Worm (Caenorhabditis elegans) whole organism, young adult: ENCODE measurements around the gene F54F7.6.

ENCODE experiments used
- B0019.2 ChIP-seq: fragments of 200-800 bp; sonication (Bioruptor generic); conservative IDR thresholded peaks from 2 replicates; pipeline ENCODE4 v1.3.6; 2022; ENCODE audit warnings: missing genetic modification reagents, missing genetic modification characterization, missing compliant biosample characterization
- B0035.1 ChIP-seq: sonication (generic microtip); optimal IDR thresholded peaks from 2 replicates; lab custom pipeline; 2016; ENCODE audit warnings: missing genetic modification characterization, mild to moderate bottlenecking, missing compliant biosample characterization, missing genotype, missing genetic modification reagents
- C17E4.6 ChIP-seq: fragments of 200-800 bp; sonication (Bioruptor generic); IDR thresholded peaks from 2 replicates; pipeline ENCODE4 v1.3.6; 2022; ENCODE audit warnings: missing genetic modification reagents, missing genetic modification characterization, missing compliant biosample characterization
- F57A8.1 ChIP-seq: fragments of 200-800 bp; sonication (Bioruptor generic); optimal IDR thresholded peaks from 2 replicates; lab custom pipeline; 2018; ENCODE audit warnings: mild to moderate bottlenecking, missing genetic modification characterization, moderate library complexity, missing compliant biosample characterization
- T07F8.4 ChIP-seq: sonication (generic microtip); optimal IDR thresholded peaks from 2 replicates; lab custom pipeline; 2016; ENCODE audit warnings: mild to moderate bottlenecking, missing genetic modification characterization, moderate library complexity, missing compliant biosample characterization
- Y53F4B.3 ChIP-seq: fragments of 200-800 bp; sonication (Bioruptor generic); IDR thresholded peaks from 2 replicates; pipeline ENCODE4 v1.3.6; 2022; ENCODE audit warnings: missing genetic modification reagents, missing genetic modification characterization, missing compliant biosample characterization
- Y79H2A.3 ChIP-seq: fragments of 200-800 bp; sonication (Bioruptor generic); conservative IDR thresholded peaks from 2 replicates; pipeline ENCODE4 v1.3.6; 2022; ENCODE audit warnings: missing genetic modification reagents, missing genetic modification characterization, missing compliant biosample characterization
- Y95B8A.8 ChIP-seq: fragments of 200-800 bp; sonication (Bioruptor generic); IDR thresholded peaks from 2 replicates; pipeline ENCODE4 v1.3.6; 2022; ENCODE audit warnings: missing genetic modification reagents, missing genetic modification characterization, missing compliant biosample characterization
- akir-1 ChIP-seq: fragments of 200-800 bp; sonication (Bioruptor generic); optimal IDR thresholded peaks from 2 replicates; lab custom pipeline; 2018; ENCODE audit warnings: mild to moderate bottlenecking, missing genetic modification characterization, moderate library complexity, missing compliant biosample characterization
- aptf-2 ChIP-seq: fragments of 200-800 bp; sonication (Bioruptor generic); conservative IDR thresholded peaks from 2 replicates; pipeline ENCODE4 v1.3.6; 2022; ENCODE audit warnings: missing genetic modification reagents, missing genetic modification characterization, missing compliant biosample characterization
- athp-1 ChIP-seq: sonication (generic microtip); optimal IDR thresholded peaks from 2 replicates; lab custom pipeline; 2017; ENCODE audit warnings: mild to moderate bottlenecking, missing genetic modification characterization, missing compliant biosample characterization
- ccch-3 ChIP-seq: fragments of 200-800 bp; sonication (Bioruptor generic); optimal IDR thresholded peaks from 2 replicates; lab custom pipeline; 2018; ENCODE audit warnings: mild to moderate bottlenecking, missing genetic modification characterization, missing compliant biosample characterization
- ceh-40 ChIP-seq: fragments of 200-800 bp; sonication (Bioruptor generic); IDR thresholded peaks from 2 replicates; pipeline ENCODE4 v1.3.6; 2022; ENCODE audit warnings: missing genetic modification characterization, missing compliant biosample characterization
- die-1 ChIP-seq: sonication (generic microtip); optimal IDR thresholded peaks from 2 replicates; lab custom pipeline; 2016; ENCODE audit warnings: missing genotype, mild to moderate bottlenecking, missing genetic modification characterization, missing compliant biosample characterization
- dpff-1 ChIP-seq: sonication (generic microtip); optimal IDR thresholded peaks from 2 replicates; lab custom pipeline; 2017; ENCODE audit warnings: mild to moderate bottlenecking, missing genetic modification characterization, missing compliant biosample characterization
- egl-44 ChIP-seq: fragments of 200-800 bp; sonication (Bioruptor generic); IDR thresholded peaks from 2 replicates; pipeline ENCODE4 v1.3.6; 2022; ENCODE audit warnings: missing genetic modification reagents, missing genetic modification characterization, missing compliant biosample characterization
- hlh-12 ChIP-seq: sonication (generic microtip); optimal IDR thresholded peaks from 2 replicates; lab custom pipeline; 2016; ENCODE audit warnings: missing genetic modification characterization, missing compliant biosample characterization
- hmg-1.2 ChIP-seq: fragments of 200-800 bp; sonication (Bioruptor generic); IDR thresholded peaks from 2 replicates; pipeline ENCODE4 v1.3.6; 2022; ENCODE audit warnings: missing genetic modification reagents, missing genetic modification characterization, missing compliant biosample characterization
- let-607 ChIP-seq, 2 experiments: fragments of 200-800 bp in 1 of 2; sonication (Bioruptor generic) in 1 of 2; sonication (generic microtip) in 1 of 2; optimal IDR thresholded peaks; 2 replicates each; lab custom pipeline; 2016 to 2018; ENCODE audit warnings: mild to moderate bottlenecking in 2 of 2, missing compliant biosample characterization in 2 of 2, missing genetic modification characterization in 2 of 2, moderate library complexity in 2 of 2, missing genotype in 1 of 2
- lsl-1 ChIP-seq: fragments of 200-800 bp; sonication (Bioruptor generic); optimal IDR thresholded peaks from 2 replicates; lab custom pipeline; 2018; ENCODE audit warnings: mild to moderate bottlenecking, missing genetic modification characterization, moderate library complexity, missing compliant biosample characterization
- madf-3 ChIP-seq: fragments of 200-800 bp; sonication (Bioruptor generic); IDR thresholded peaks from 2 replicates; pipeline ENCODE4 v1.3.6; 2022; ENCODE audit warnings: missing genetic modification reagents, missing genetic modification characterization, missing compliant biosample characterization
- madf-6 ChIP-seq: fragments of 200-800 bp; sonication (Bioruptor generic); IDR thresholded peaks from 2 replicates; pipeline ENCODE4 v1.3.6; 2022; ENCODE audit warnings: missing genetic modification reagents, missing genetic modification characterization, missing compliant biosample characterization
- mel-28 ChIP-seq: sonication (generic microtip); optimal IDR thresholded peaks from 2 replicates; lab custom pipeline; 2016; ENCODE audit warnings: borderline replicate concordance, mild to moderate bottlenecking, missing genetic modification characterization, missing compliant biosample characterization
- mes-4 ChIP-seq: sonication (generic microtip); optimal IDR thresholded peaks from 2 replicates; lab custom pipeline; 2016; ENCODE audit warnings: missing genotype, missing genetic modification characterization, missing compliant biosample characterization
- nfyb-1 ChIP-seq: fragments of 200-800 bp; sonication (Bioruptor generic); IDR thresholded peaks from 2 replicates; pipeline ENCODE4 v1.3.6; 2022; ENCODE audit warnings: missing genetic modification reagents, missing genetic modification characterization, missing compliant biosample characterization
- nhr-80 ChIP-seq: sonication (generic microtip); optimal IDR thresholded peaks from 2 replicates; lab custom pipeline; 2016; ENCODE audit warnings: missing genetic modification characterization, missing compliant biosample characterization
- pbrm-1 ChIP-seq: fragments of 200-800 bp; sonication (Bioruptor generic); IDR thresholded peaks from 2 replicates; pipeline ENCODE4 v1.3.6; 2022; ENCODE audit warnings: missing genetic modification reagents, missing genetic modification characterization, missing compliant biosample characterization
- pha-4 ChIP-seq: fragments of 150-350 bp; sonication (generic microtip); optimal IDR thresholded peaks from 2 replicates; lab custom pipeline; 2014; ENCODE audit warnings: missing biosample characterization, missing genetic modification reagents, missing genetic modification characterization
- rcor-1 ChIP-seq: fragments of 200-800 bp; sonication (Bioruptor generic); IDR thresholded peaks from 2 replicates; pipeline ENCODE4 v1.3.6; 2022; ENCODE audit warnings: missing genetic modification reagents, missing genetic modification characterization, missing compliant biosample characterization
- snpc-1.3 ChIP-seq: sonication (generic microtip); optimal IDR thresholded peaks from 2 replicates; lab custom pipeline; 2017; ENCODE audit warnings: missing genetic modification characterization, mild to moderate bottlenecking, missing compliant biosample characterization, antibody characterized with exemption, moderate library complexity, missing genotype, missing genetic modification reagents; ENCODE audit not compliant: insufficient read depth
- snpc-3.4 ChIP-seq: sonication (generic microtip); optimal IDR thresholded peaks from 2 replicates; lab custom pipeline; 2017; ENCODE audit warnings: missing genetic modification characterization, mild to moderate bottlenecking, missing compliant biosample characterization, antibody characterized with exemption, moderate library complexity, missing genotype, missing genetic modification reagents
- somi-1 ChIP-seq: fragments of 200-800 bp; sonication (Bioruptor generic); optimal IDR thresholded peaks from 2 replicates; lab custom pipeline; 2018; ENCODE audit warnings: mild to moderate bottlenecking, missing genetic modification characterization, missing compliant biosample characterization
- tbp1 ChIP-seq: fragments of 200-800 bp; sonication (Bioruptor generic); optimal IDR thresholded peaks from 2 replicates; lab custom pipeline; 2018; ENCODE audit warnings: mild to moderate bottlenecking, missing genetic modification characterization, missing compliant biosample characterization
- unc-130 ChIP-seq: sonication (generic microtip); optimal IDR thresholded peaks from 2 replicates; lab custom pipeline; 2016; ENCODE audit warnings: missing genetic modification reagents, missing genetic modification characterization, missing compliant biosample characterization
- zfh-2 ChIP-seq: fragments of 200-800 bp; sonication (Bioruptor generic); conservative IDR thresholded peaks from 2 replicates; pipeline ENCODE4 v1.3.6; 2022; ENCODE audit warnings: missing genetic modification reagents, missing genetic modification characterization, missing compliant biosample characterization
- zim-3 ChIP-seq: sonication (generic microtip); optimal IDR thresholded peaks from 2 replicates; lab custom pipeline; 2017; ENCODE audit warnings: mild to moderate bottlenecking, missing genetic modification characterization, moderate library complexity, missing compliant biosample characterization
- ztf-25 ChIP-seq: fragments of 200-800 bp; sonication (Bioruptor generic); IDR thresholded peaks from 2 replicates; pipeline ENCODE4 v1.3.6; 2022; ENCODE audit warnings: missing genetic modification reagents, missing genetic modification characterization, missing compliant biosample characterization
- ztf-28 ChIP-seq: fragments of 200-800 bp; sonication (Bioruptor generic); IDR thresholded peaks from 2 replicates; pipeline ENCODE4 v1.3.6; 2022; ENCODE audit warnings: missing genetic modification reagents, missing genetic modification characterization, missing compliant biosample characterization
- ztf-6 ChIP-seq: fragments of 200-800 bp; sonication (Bioruptor generic); IDR thresholded peaks from 2 replicates; pipeline ENCODE4 v1.3.6; 2022; ENCODE audit warnings: missing genetic modification reagents, missing genetic modification characterization, missing compliant biosample characterization

F54F7.6 gene

DNA sequence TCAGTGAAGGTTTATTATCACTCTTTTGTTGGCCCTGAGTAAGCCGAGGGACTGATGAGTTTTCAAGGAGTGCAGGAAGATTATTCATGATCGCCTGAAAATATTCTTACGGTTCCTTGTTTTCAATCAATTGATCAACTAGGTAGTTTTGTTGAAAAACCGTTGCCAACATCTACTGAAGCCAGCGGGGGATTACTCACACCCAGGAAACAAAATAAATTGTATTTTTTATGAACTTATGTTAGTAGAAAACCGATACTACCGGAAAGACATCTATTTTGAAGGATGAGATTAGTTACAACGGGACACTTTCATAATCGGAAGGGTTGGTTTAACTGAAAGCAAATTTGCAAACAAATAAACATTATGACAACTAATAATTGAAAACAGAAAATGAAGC, 12.9 kb downstream of the F54F7.6 start, which contains the start of gene Y62H9A.2:
Y62H9A.2 (minus strand) TSS at position 101 of the 400 bp plus-strand sequence.
- TF ChIP-seq dpff-1 (tag; lab: Kevin White, UChicago): no peak
- TF ChIP-seq madf-3 (GFP tag; lab: Robert Waterston, UW): no peak
- TF ChIP-seq ztf-6: no peak
- TF ChIP-seq Y95B8A.8 (GFP tag; lab: Robert Waterston, UW): no peak
- no peak for TF ChIP-seq hmg-1.2 (GFP tag; lab: Robert Waterston, UW)
- no peak for TF ChIP-seq unc-130
- no peak for TF ChIP-seq ztf-28 (GFP tag; lab: Robert Waterston, UW)
- TF ChIP-seq snpc-1.3 (tag; lab: Kevin White, UChicago): no peak
- no peak for TF ChIP-seq ztf-25 (GFP tag; lab: Robert Waterston, UW)
- TF ChIP-seq Y79H2A.3 (GFP tag; lab: Robert Waterston, UW): no peak
- TF ChIP-seq tbp1 (GFP tag; lab: Kevin White, UChicago): no peak
- no peak for TF ChIP-seq zfh-2 (GFP tag; lab: Robert Waterston, UW)
- no peak for TF ChIP-seq athp-1
- no peak for TF ChIP-seq nhr-80 (tag; lab: Kevin White, UChicago)
- TF ChIP-seq Y53F4B.3 (GFP tag; lab: Robert Waterston, UW): no peak
- TF ChIP-seq pha-4 (tag; lab: Kevin White, UChicago): no peak

DNA sequence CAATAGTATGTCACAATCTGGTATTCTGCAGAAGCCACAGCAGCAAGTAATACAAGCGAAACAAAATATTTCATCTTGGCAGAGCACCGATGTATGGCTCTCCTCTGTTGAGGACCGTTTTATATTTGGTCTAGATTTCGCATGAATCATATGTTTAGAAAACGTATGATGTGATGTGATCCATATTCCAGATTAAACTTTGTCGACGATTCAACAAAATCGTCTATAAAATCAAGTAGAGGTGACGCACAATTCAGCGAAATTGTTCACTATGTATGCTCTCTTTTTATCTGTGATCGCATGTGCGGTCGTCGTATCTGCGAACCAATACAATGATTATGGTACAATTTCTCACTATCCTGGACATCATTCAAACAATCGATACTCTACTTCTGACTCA, 14.7 kb downstream of the F54F7.6 start, which contains the start of the genes Y62H9A.3 and Y62H9A.4:
Y62H9A.3 (minus strand) TSS at position 101 of the 400 bp plus-strand sequence.
Y62H9A.4 (plus strand) TSS at position 256 of the 400 bp plus-strand sequence.
- no peak for TF ChIP-seq pbrm-1
- no peak for TF ChIP-seq somi-1 (GFP tag; lab: Kevin White, UChicago)
- no peak for TF ChIP-seq rcor-1 (GFP tag; lab: Robert Waterston, UW)
- TF ChIP-seq F57A8.1 (GFP tag; lab: Kevin White, UChicago): no peak
- TF ChIP-seq nfyb-1 (GFP tag; lab: Robert Waterston, UW): no peak

DNA sequence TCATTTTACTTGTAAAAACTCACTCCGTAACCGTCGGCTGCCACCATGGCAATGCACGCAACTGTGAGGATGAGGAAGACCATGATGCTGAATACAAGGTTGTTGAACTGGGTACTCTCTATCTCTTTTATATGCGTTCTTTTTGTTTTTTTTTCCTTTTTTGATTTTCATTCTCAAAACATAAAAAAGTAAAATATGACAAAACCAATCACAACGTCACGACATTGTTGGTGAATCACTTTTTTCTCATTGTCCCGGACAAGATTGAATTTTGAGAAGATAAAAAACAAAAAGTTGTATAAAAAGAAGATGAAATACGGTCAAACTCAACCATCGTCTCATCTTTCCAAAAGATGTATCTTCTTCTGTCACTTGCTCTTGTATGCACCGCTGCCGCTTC, 17.6 kb downstream of the F54F7.6 start, which contains the start of the genes Y62H9A.5 and ule-5:
Y62H9A.5 (minus strand) TSS at position 101 of the 400 bp plus-strand sequence.
ule-5 (plus strand) TSS at position 328 of the 400 bp plus-strand sequence.
- TF ChIP-seq C17E4.6 (GFP tag; lab: Robert Waterston, UW) (no peak), ccch-3 (GFP tag; lab: Kevin White, UChicago) (no peak), mel-28 (tag; lab: Kevin White, UChicago) (no peak), ztf-6 (no peak), mes-4 (tag; lab: Kevin White, UChicago) (no peak), ceh-40 (GFP tag; lab: Robert Waterston, UW) (no peak), pbrm-1 (no peak), die-1 (tag; lab: Kevin White, UChicago) (no peak), snpc-3.4 (tag; lab: Kevin White, UChicago) (no peak)

ce11 chrX:11885577-11885976, 20.4 kb downstream of the F54F7.6 start, which contains the start of gene Y62H9A.7:
TSS of gene Y62H9A.7 (minus strand) at chrX:11885677.
- TF ChIP-seq somi-1 (GFP tag; lab: Kevin White, UChicago) (no peak), egl-44 (no peak), T07F8.4 (tag; lab: Kevin White, UChicago) (no peak), mes-4 (tag; lab: Kevin White, UChicago) (no peak), akir-1 (GFP tag; lab: Kevin White, UChicago) (no peak), pha-4 (tag; lab: Kevin White, UChicago) (no peak), dpff-1 (tag; lab: Kevin White, UChicago) (no peak), aptf-2 (no peak), B0019.2 (GFP tag; lab: Robert Waterston, UW) (no peak), hlh-12 (tag; lab: Kevin White, UChicago) (no peak), madf-6 (no peak), hmg-1.2 (GFP tag; lab: Robert Waterston, UW) (no peak), zim-3 (no peak), B0035.1 (tag; lab: Kevin White, UChicago) (no peak), ccch-3 (GFP tag; lab: Kevin White, UChicago) (no peak), lsl-1 (GFP tag; lab: Kevin White, UChicago) (no peak), unc-130 (no peak), athp-1 (no peak), let-607 (tag; optimal IDR thresholded peaks at IDR 0.05; lab: Kevin White, UChicago) (no peak), ceh-40 (GFP tag; lab: Robert Waterston, UW) (no peak)
- TF ChIP-seq, all 124 proteins: peak for 0
